Fruit fly (Drosophila melanogaster): ENCODE data around the gene CG11317.
A peak's percentile ranks its signal among the peaks of the same experiment; 100 is the strongest.

CG11317 gene

dm6 chr3R:31134056-31134455 is 36.9 kb upstream of the CG11317 start, which contains the start of gene Gycbeta100B (continued):
- TF ChIP-seq hkb (optimal IDR thresholded peaks at IDR 0.05) (no peak), hkb (GFP tag; IDR thresholded peaks at IDR 0.05) (peak; percentile 46; the same call in 1 of the 2 replicates), H2.0 (GFP tag; IDR thresholded peaks at IDR 0.05) (0 out of 2 replicates have a peak, but pooled peaks have one; percentile 12), CG11696 (GFP tag; IDR thresholded peaks at IDR 0.05) (no peak), Adf1 (GFP tag; IDR thresholded peaks at IDR 0.05) (0 out of 2 replicates have a peak, but pooled peaks have one; percentile 32), gce (GFP tag; IDR thresholded peaks at IDR 0.05) (peak; percentile 69; the same call in 2 of the 3 replicates), CG6254 (GFP tag; optimal IDR thresholded peaks at IDR 0.05) (peak; percentile 48), E2f2 (GFP tag; IDR thresholded peaks at IDR 0.05) (0 out of 2 replicates have a peak, but pooled peaks have one; percentile 7), D (optimal IDR thresholded peaks at IDR 0.05) (no peak), D (GFP tag; optimal IDR thresholded peaks at IDR 0.05) (peak; percentile 9), Atf6 (GFP tag; IDR thresholded peaks at IDR 0.05) (no peak), CG17328 (GFP tag; IDR thresholded peaks at IDR 0.05) (peak; percentile 20; the same call in 1 of the 2 replicates), CG7372 (GFP tag; IDR thresholded peaks at IDR 0.05) (0 out of 2 replicates have a peak, but pooled peaks have one; percentile 31), CG8290 (GFP tag; optimal IDR thresholded peaks at IDR 0.05) (no peak), CG8290 (tag; optimal IDR thresholded peaks at IDR 0.05) (peak in 1 of 2 experiments; percentile 44), CG1832 (GFP tag; optimal IDR thresholded peaks at IDR 0.05) (peak; percentile 39), unc-4 (GFP tag; IDR thresholded peaks at IDR 0.05; ENCODE audit: partially characterized antibody) (no peak), ind (GFP tag; optimal IDR thresholded peaks at IDR 0.05) (peak; percentile 30), CG14441 (GFP tag; IDR thresholded peaks at IDR 0.05) (0 out of 2 replicates have a peak, but pooled peaks have one; percentile 9), CG17385 (GFP tag; optimal IDR thresholded peaks at IDR 0.05) (peak; percentile 54), ewg (GFP tag; optimal IDR thresholded peaks at IDR 0.05) (peak; percentile 14), CG3065 (GFP tag; optimal IDR thresholded peaks at IDR 0.05) (no peak), CG7357 (GFP tag; IDR thresholded peaks at IDR 0.05) (0 out of 3 replicates have a peak, but pooled peaks have one; percentile 12), CG9437 (GFP tag; optimal IDR thresholded peaks at IDR 0.05) (peak; percentile 18), MTF-1 (GFP tag; optimal IDR thresholded peaks at IDR 0.05; ENCODE audit: borderline replicate concordance) (peak; percentile 73), CG30403 (GFP tag; optimal IDR thresholded peaks at IDR 0.05) (no peak), CG10543 (GFP tag; optimal IDR thresholded peaks at IDR 0.05) (peak; percentile 2), gcm2 (GFP tag; optimal IDR thresholded peaks at IDR 0.05) (no peak), p53 (GFP tag; optimal IDR thresholded peaks at IDR 0.05) (no peak), lilli (GFP tag; optimal IDR thresholded peaks at IDR 0.05) (peak; percentile 16), Lhr (GFP tag; optimal IDR thresholded peaks at IDR 0.05) (no peak), CG3838 (GFP tag; optimal IDR thresholded peaks at IDR 0.05) (no peak), pros (GFP tag; optimal IDR thresholded peaks at IDR 0.05) (no peak), Fer1 (GFP tag; optimal IDR thresholded peaks at IDR 0.05) (peak; percentile 76), cg (GFP tag; optimal IDR thresholded peaks at IDR 0.05) (no peak), dan (GFP tag; IDR thresholded peaks at IDR 0.05) (no peak), cwo (GFP tag; optimal IDR thresholded peaks at IDR 0.05) (peak; percentile 14), Myb (GFP tag; optimal IDR thresholded peaks at IDR 0.05) (no peak), gfzf (GFP tag; optimal IDR thresholded peaks at IDR 0.05) (no peak), tap (tag; optimal IDR thresholded peaks at IDR 0.05) (peak; percentile 34), CG18599 (GFP tag; optimal IDR thresholded peaks at IDR 0.05) (peak; percentile 68), CG17359 (tag; optimal IDR thresholded peaks at IDR 0.05) (peak; percentile 30), lab (GFP tag; optimal IDR thresholded peaks at IDR 0.05) (peak; percentile 79), Dbx (GFP tag; IDR thresholded peaks at IDR 0.05) (0 out of 3 replicates have a peak, but pooled peaks have one; percentile 53), usp (GFP tag; optimal IDR thresholded peaks at IDR 0.05) (no peak), CG1603 (tag; optimal IDR thresholded peaks at IDR 0.05) (peak; percentile 35), ems (GFP tag; optimal IDR thresholded peaks at IDR 0.05) (peak; percentile 33), ase (GFP tag; IDR thresholded peaks at IDR 0.05) (no peak), MESR4 (GFP tag; optimal IDR thresholded peaks at IDR 0.05) (no peak), CG6813 (GFP tag; optimal IDR thresholded peaks at IDR 0.05) (peak; percentile 46), Oli (tag; optimal IDR thresholded peaks at IDR 0.05) (peak; percentile 29)
